Worm (Caenorhabditis elegans) whole organism, late embryonic: ENCODE measurements around the gene C06H5.8.
"Not testable (repeated sequence)": the region's sequence is repeated elsewhere in the genome, so short reads cannot be mapped to it uniquely, and the experiment has no call there.

Source experiments
- C38D4.7 ChIP-seq: fragments of 200-800 bp; sonication (Bioruptor generic); optimal IDR thresholded peaks from 2 replicates; lab custom pipeline; 2018; ENCODE audit warnings: mild to moderate bottlenecking, missing genetic modification characterization, moderate library complexity, missing compliant biosample characterization
- F13H6.1 ChIP-seq: sonication (generic microtip); optimal IDR thresholded peaks from 2 replicates; lab custom pipeline; 2016; ENCODE audit warnings: missing genetic modification characterization, missing compliant biosample characterization
- K02D7.2 ChIP-seq: sonication (generic microtip); optimal IDR thresholded peaks from 2 replicates; lab custom pipeline; 2017; ENCODE audit warnings: mild to moderate bottlenecking, missing genetic modification characterization, missing compliant biosample characterization
- T23F11.4 ChIP-seq: fragments of 200-800 bp; sonication (Bioruptor generic); optimal IDR thresholded peaks from 2 replicates; lab custom pipeline; 2018; ENCODE audit warnings: mild to moderate bottlenecking, missing genetic modification characterization, missing compliant biosample characterization
- Y22D7AL.16 ChIP-seq: sonication (generic microtip); optimal IDR thresholded peaks from 2 replicates; lab custom pipeline; 2016; ENCODE audit warnings: missing genetic modification characterization, missing compliant biosample characterization
- ahr-1 ChIP-seq: sonication (generic microtip); optimal IDR thresholded peaks from 2 replicates; lab custom pipeline; 2016; ENCODE audit warnings: missing genetic modification characterization, missing compliant biosample characterization
- ceh-18 ChIP-seq: sonication (generic microtip); optimal IDR thresholded peaks from 2 replicates; lab custom pipeline; 2016; ENCODE audit warnings: missing genetic modification characterization, missing compliant biosample characterization
- ceh-45 ChIP-seq: fragments of 200-800 bp; sonication (Bioruptor generic); IDR thresholded peaks from 2 replicates; pipeline ENCODE4 v1.3.6; 2022; ENCODE audit warnings: missing genetic modification reagents, missing genetic modification characterization, missing compliant biosample characterization
- ceh-48 ChIP-seq: sonication (generic microtip); optimal IDR thresholded peaks from 2 replicates; lab custom pipeline; 2016; ENCODE audit warnings: missing genetic modification characterization, inconsistent platforms, missing compliant biosample characterization
- dmd-4 ChIP-seq: sonication (generic microtip); optimal IDR thresholded peaks from 2 replicates; lab custom pipeline; 2016; ENCODE audit warnings: borderline replicate concordance, missing genetic modification characterization, missing compliant biosample characterization
- dve-1 ChIP-seq: sonication (generic microtip); optimal IDR thresholded peaks from 2 replicates; lab custom pipeline; 2017; ENCODE audit warnings: antibody characterized with exemption, mild to moderate bottlenecking, missing genetic modification characterization, missing compliant biosample characterization
- elt-2 ChIP-seq: sonication (generic microtip); optimal IDR thresholded peaks from 2 replicates; lab custom pipeline; 2016; ENCODE audit warnings: missing genetic modification reagents, missing genetic modification characterization, missing compliant biosample characterization
- eyg-1 ChIP-seq: sonication (generic microtip); optimal IDR thresholded peaks from 2 replicates; lab custom pipeline; 2016; ENCODE audit warnings: missing genotype, missing genetic modification characterization, missing compliant biosample characterization
- fax-1 ChIP-seq: sonication (generic microtip); optimal IDR thresholded peaks from 2 replicates; lab custom pipeline; 2016; ENCODE audit warnings: missing genotype, missing genetic modification characterization, missing compliant biosample characterization
- gmeb-2 ChIP-seq: sonication (generic microtip); optimal IDR thresholded peaks from 2 replicates; lab custom pipeline; 2016; ENCODE audit warnings: missing genetic modification characterization, inconsistent platforms, missing compliant biosample characterization
- hlh-13 ChIP-seq: fragments of 200-800 bp; sonication (Bioruptor generic); optimal IDR thresholded peaks from 2 replicates; lab custom pipeline; 2018; ENCODE audit warnings: mild to moderate bottlenecking, missing genetic modification characterization, missing compliant biosample characterization
- hlh-15 ChIP-seq: sonication (generic microtip); optimal IDR thresholded peaks from 2 replicates; lab custom pipeline; 2016; ENCODE audit warnings: missing genetic modification characterization, missing compliant biosample characterization
- hlh-6 ChIP-seq: sonication (generic microtip); optimal IDR thresholded peaks from 2 replicates; lab custom pipeline; 2016; ENCODE audit warnings: missing genotype, missing genetic modification characterization, missing compliant biosample characterization
- hlh-8 ChIP-seq: sonication (generic microtip); optimal IDR thresholded peaks from 2 replicates; lab custom pipeline; 2016; ENCODE audit warnings: missing genotype, missing genetic modification characterization, missing compliant biosample characterization
- lim-6 ChIP-seq: sonication (generic microtip); optimal IDR thresholded peaks from 2 replicates; lab custom pipeline; 2016; ENCODE audit warnings: missing genetic modification characterization, missing compliant biosample characterization
- lin-11 ChIP-seq: fragments of 200-800 bp; sonication (Bioruptor generic); optimal IDR thresholded peaks from 2 replicates; lab custom pipeline; 2018; ENCODE audit warnings: mild to moderate bottlenecking, missing genetic modification characterization, missing compliant biosample characterization
- mec-3 ChIP-seq: sonication (generic microtip); optimal IDR thresholded peaks from 2 replicates; lab custom pipeline; 2016; ENCODE audit warnings: borderline replicate concordance, missing genetic modification characterization, missing compliant biosample characterization
- nhr-11 ChIP-seq: fragments of 150-350 bp; optimal IDR thresholded peaks from 2 replicates; lab custom pipeline; 2014; ENCODE audit warnings: missing biosample characterization, missing genetic modification characterization
- npax-4 ChIP-seq: sonication (generic microtip); optimal IDR thresholded peaks from 2 replicates; lab custom pipeline; 2016; ENCODE audit warnings: missing genetic modification characterization, missing compliant biosample characterization
- odd-2 ChIP-seq: sonication (generic microtip); optimal IDR thresholded peaks from 2 replicates; lab custom pipeline; 2017; ENCODE audit warnings: antibody characterized with exemption, mild to moderate bottlenecking, missing genetic modification characterization, missing compliant biosample characterization
- pqm-1 ChIP-seq: sonication (generic microtip); optimal IDR thresholded peaks from 2 replicates; lab custom pipeline; 2016; ENCODE audit warnings: missing genetic modification characterization, missing compliant biosample characterization
- pros-1 ChIP-seq: fragments of 150-350 bp; optimal IDR thresholded peaks from 2 replicates; lab custom pipeline; 2014; ENCODE audit warnings: missing biosample characterization, missing genetic modification reagents, missing genetic modification characterization
- ref-2 ChIP-seq: sonication (generic microtip); optimal IDR thresholded peaks from 2 replicates; lab custom pipeline; 2016; ENCODE audit warnings: missing genetic modification characterization, missing compliant biosample characterization
- sdc-2 ChIP-seq: sonication (generic microtip); optimal IDR thresholded peaks from 2 replicates; lab custom pipeline; 2016; ENCODE audit warnings: missing genotype, missing genetic modification characterization, missing compliant biosample characterization
- sox-2 ChIP-seq: fragments of 200-800 bp; sonication (Bioruptor generic); IDR thresholded peaks from 2 replicates; pipeline ENCODE4 v1.3.6; 2022; ENCODE audit warnings: missing genetic modification reagents, missing genetic modification characterization, missing compliant biosample characterization
- sox-4 ChIP-seq: sonication (generic microtip); optimal IDR thresholded peaks from 2 replicates; lab custom pipeline; 2017; ENCODE audit warnings: mild to moderate bottlenecking, missing genetic modification characterization, inconsistent platforms, missing compliant biosample characterization
- tbx-2 ChIP-seq: sonication (generic microtip); optimal IDR thresholded peaks from 2 replicates; lab custom pipeline; 2016; ENCODE audit warnings: missing genetic modification characterization, missing compliant biosample characterization
- unc-55 ChIP-seq: sonication (generic microtip); optimal IDR thresholded peaks from 2 replicates; lab custom pipeline; 2017; ENCODE audit warnings: missing biosample characterization, missing genetic modification reagents, missing genetic modification characterization
- zip-5 ChIP-seq: sonication (generic microtip); optimal IDR thresholded peaks from 2 replicates; lab custom pipeline; 2016; ENCODE audit warnings: missing genetic modification characterization, missing compliant biosample characterization

Gene C06H5.8

ce11 chrV:17893959-17894358 lies 24.9 kb upstream of the C06H5.8 start, which contains the start of gene C06H5.11:
Gene C06H5.11, minus strand, starts transcription at chrV:17894059.
- TF ChIP-seq mec-3 (tag; lab: Kevin White, UChicago); hlh-15 (tag; lab: Kevin White, UChicago); C38D4.7 (GFP tag; lab: Kevin White, UChicago): not testable (repeated sequence)
- TF ChIP-seq, all 69 proteins: peak for 0; not testable (repeated sequence) for 69

- not testable (repeated sequence) for TF ChIP-seq ceh-18 (tag; lab: Kevin White, UChicago); sdc-2; tbx-2 (tag; lab: Kevin White, UChicago)
Measured at ce11 chrV:17894485-17894884, 24.3 kb upstream of the C06H5.8 start, which contains the start of gene C06H5.12. Gene C06H5.12, plus strand, starts transcription at chrV:17894785.

ce11 chrV:17896736-17897353 lies 22.0 kb upstream of the C06H5.8 start, which contains the start of gene fbxa-156:
Gene fbxa-156, minus strand, starts transcription at chrV:17896786.
- TF ChIP-seq sox-2 (GFP tag; lab: Robert Waterston, UW) (no peak), pqm-1 (tag; lab: Kevin White, UChicago) (no peak), pros-1 (tag; lab: Kevin White, UChicago) (no peak), nhr-11 (tag; lab: Kevin White, UChicago) (no peak), eyg-1 (tag; lab: Kevin White, UChicago) (no peak), ceh-48 (no peak), mec-3 (tag; lab: Kevin White, UChicago) (no peak), fax-1 (tag; lab: Kevin White, UChicago) (no peak), elt-2 (tag; lab: Kevin White, UChicago) (no peak), ceh-45 (no peak), ref-2 (tag; lab: Kevin White, UChicago) (no peak), Y22D7AL.16 (tag; lab: Kevin White, UChicago) (no peak), hlh-6 (tag; lab: Kevin White, UChicago) (no peak), K02D7.2 (no peak)

ce11 chrV:17897646-17898045 lies 21.2 kb upstream of the C06H5.8 start, which contains the start of gene C06H5.13:
Gene C06H5.13, minus strand, starts transcription at chrV:17897746.
- not testable (repeated sequence) for TF ChIP-seq sox-4, odd-2, gmeb-2 (tag; lab: Kevin White, UChicago)

- TF ChIP-seq dve-1 (tag; lab: Kevin White, UChicago) = no peak
- no peak for TF ChIP-seq lim-6 (tag; lab: Kevin White, UChicago)
- no peak for TF ChIP-seq odd-2 (tag; lab: Kevin White, UChicago)
- TF ChIP-seq ahr-1 (tag; lab: Kevin White, UChicago) = no peak
- TF ChIP-seq sox-4 (tag; lab: Kevin White, UChicago) = no peak
- TF ChIP-seq gmeb-2 (tag; lab: Kevin White, UChicago) = no peak
Measured at ce11 chrV:17899503-17899902, 19.3 kb upstream of the C06H5.8 start, which contains the start of gene fbxa-157. Gene fbxa-157, plus strand, starts transcription at chrV:17899803.

- TF ChIP-seq F13H6.1; T23F11.4 (GFP tag; lab: Kevin White, UChicago); unc-55 (GFP tag; lab: Kevin White, UChicago): not testable (repeated sequence)
Measured at ce11 chrV:17903829-17904228, 15.0 kb upstream of the C06H5.8 start, which contains the start of gene C06H5.14. Gene C06H5.14, plus strand, starts transcription at chrV:17904129.

ce11 chrV:17905765-17906164 lies 13.1 kb upstream of the C06H5.8 start:
- TF ChIP-seq dmd-4 (tag; lab: Kevin White, UChicago) = no peak
- TF ChIP-seq unc-55 (GFP tag; lab: Kevin White, UChicago) = no peak
- no peak for TF ChIP-seq hlh-6 (tag; lab: Kevin White, UChicago)
- TF ChIP-seq lin-11 (tag; lab: Kevin White, UChicago) = no peak
- TF ChIP-seq hlh-8 (tag; lab: Kevin White, UChicago) = no peak
- no peak for TF ChIP-seq npax-4 (tag; lab: Kevin White, UChicago)
- no peak for TF ChIP-seq hlh-13 (GFP tag; lab: Kevin White, UChicago)
- no peak for TF ChIP-seq K02D7.2
- TF ChIP-seq zip-5 (tag; lab: Kevin White, UChicago) = no peak
